Worm (Caenorhabditis elegans) whole organism, mixed stage, embryonic: ENCODE measurements around the gene dylt-2.

Source experiments
- nhr-76 ChIP-seq: sonication (generic microtip); optimal IDR thresholded peaks from 2 replicates; lab custom pipeline; 2017; ENCODE audit warnings: missing biosample characterization, missing genetic modification characterization
- pha-4 ChIP-seq: fragments of 150-350 bp; optimal IDR thresholded peaks from 2 replicates; lab custom pipeline; 2018; ENCODE audit warnings: missing biosample characterization, missing genetic modification reagents, missing genetic modification characterization
- snpc-4 ChIP-seq: fragments of 150-350 bp; optimal IDR thresholded peaks from 2 replicates; lab custom pipeline; 2014; ENCODE audit warnings: missing biosample characterization, missing genetic modification characterization

DNA sequence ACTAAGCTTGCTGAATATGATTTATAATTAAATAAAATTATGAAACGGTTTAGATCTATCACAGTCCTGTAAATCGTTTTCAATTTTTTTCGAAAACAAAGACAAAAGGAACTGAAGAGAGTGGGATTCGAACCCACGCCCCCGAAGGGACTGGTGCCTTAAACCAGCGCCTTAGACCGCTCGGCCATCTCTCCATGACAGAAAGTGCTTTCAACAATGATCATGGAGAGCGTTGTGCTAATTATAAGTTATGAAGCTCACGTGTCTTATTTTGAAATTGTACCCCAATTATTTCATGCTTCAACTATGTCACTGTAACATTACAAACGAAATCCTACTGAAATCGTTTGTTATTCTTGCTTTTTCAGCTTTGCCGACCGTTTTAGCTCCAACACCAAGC lies 15.8 kb upstream of the dylt-2 start:
- TF ChIP-seq snpc-4 (tag; lab: Kevin White, UChicago): no peak
- no peak for TF ChIP-seq pha-4
- TF ChIP-seq nhr-76: no peak
